Worm (Caenorhabditis elegans) whole organism, L4 larva: ENCODE data around the gene T27D12.6.

Source experiments
- F10B5.3 ChIP-seq: sonication (generic microtip); optimal IDR thresholded peaks from 2 replicates; lab custom pipeline; 2016; ENCODE audit warnings: mild to moderate bottlenecking, missing genetic modification characterization, missing compliant biosample characterization
- F26F4.8 ChIP-seq: fragments of 200-800 bp; sonication (Bioruptor generic); conservative IDR thresholded peaks from 2 replicates; pipeline ENCODE4 v1.3.6; 2022; ENCODE audit warnings: missing genetic modification characterization, missing compliant biosample characterization
- F44E2.7 ChIP-seq: fragments of 200-800 bp; sonication (Bioruptor generic); IDR thresholded peaks from 2 replicates; pipeline ENCODE4 v2.1.2; 2022; ENCODE audit warnings: missing genetic modification characterization, missing compliant biosample characterization
- F49E8.2 ChIP-seq: sonication (generic microtip); optimal IDR thresholded peaks from 2 replicates; lab custom pipeline; 2016; ENCODE audit warnings: missing compliant biosample characterization, mild to moderate bottlenecking, missing genetic modification characterization, borderline replicate concordance
- R02D3.7 ChIP-seq: fragments of 150-350 bp; sonication (generic microtip); optimal IDR thresholded peaks from 3 replicates; lab custom pipeline; 2014; ENCODE audit warnings: missing biosample characterization, missing genetic modification characterization
- T26A8.4 ChIP-seq: fragments of 200-800 bp; sonication (Bioruptor generic); IDR thresholded peaks from 2 replicates; pipeline ENCODE4 v1.3.6; 2022; ENCODE audit warnings: missing genetic modification characterization, missing compliant biosample characterization
- aha-1 ChIP-seq: fragments of 150-350 bp; peaks from one replicate; lab custom pipeline; 2014; ENCODE audit warnings: missing biosample characterization, missing genetic modification characterization
- ama-1 ChIP-seq: fragments of 150-350 bp; optimal IDR thresholded peaks from 2 replicates; lab custom pipeline; 2014; ENCODE audit warnings: inconsistent platforms, mixed read lengths
- ceh-20 ChIP-seq: fragments of 200-800 bp; sonication (Bioruptor generic); IDR thresholded peaks from 2 replicates; pipeline ENCODE4 v1.3.6; 2022; ENCODE audit warnings: missing genetic modification reagents, missing genetic modification characterization, missing compliant biosample characterization
- ceh-32 ChIP-seq: sonication (generic microtip); optimal IDR thresholded peaks from 2 replicates; lab custom pipeline; 2016; ENCODE audit warnings: mild to moderate bottlenecking, missing genetic modification characterization, missing compliant biosample characterization; ENCODE audit not compliant: poor library complexity
- ceh-82 ChIP-seq: sonication (generic microtip); optimal IDR thresholded peaks from 2 replicates; lab custom pipeline; 2017; ENCODE audit warnings: missing biosample characterization, missing genetic modification characterization
- ces-1 ChIP-seq: fragments of 150-350 bp; sonication (generic microtip); optimal IDR thresholded peaks from 4 replicates; lab custom pipeline; 2014; ENCODE audit warnings: missing biosample characterization, missing genetic modification reagents, missing genetic modification characterization
- ctbp-1 ChIP-seq: fragments of 200-800 bp; sonication (Bioruptor generic); IDR thresholded peaks from 2 replicates; pipeline ENCODE4 v1.3.6; 2022; ENCODE audit warnings: missing genetic modification reagents, missing genetic modification characterization, missing compliant biosample characterization
- daf-12 ChIP-seq: fragments of 150-350 bp; optimal IDR thresholded peaks from 2 replicates; lab custom pipeline; 2014; ENCODE audit warnings: missing biosample characterization, missing genetic modification reagents, missing genetic modification characterization
- daf-16 ChIP-seq, 3 experiments: sonication (generic microtip); optimal IDR thresholded peaks; 2 replicates each; lab custom pipeline; 2016 to 2017; ENCODE audit warnings: missing genetic modification characterization in 3 of 3, missing genetic modification reagents in 3 of 3, mild to moderate bottlenecking in 2 of 3, missing compliant biosample characterization in 2 of 3, missing biosample characterization in 1 of 3, moderate library complexity in 1 of 3
- daf-8 ChIP-seq: fragments of 200-800 bp; sonication (Bioruptor generic); IDR thresholded peaks from 2 replicates; pipeline ENCODE4 v1.3.6; 2022; ENCODE audit warnings: missing genetic modification characterization, missing compliant biosample characterization
- dmd-8 ChIP-seq: fragments of 200-800 bp; sonication (Bioruptor generic); IDR thresholded peaks from 2 replicates; pipeline ENCODE4 v1.3.6; 2022; ENCODE audit warnings: missing genetic modification characterization, missing compliant biosample characterization
- dmd-9 ChIP-seq: fragments of 200-800 bp; sonication (Bioruptor generic); IDR thresholded peaks from 2 replicates; pipeline ENCODE4 v1.3.6; 2022; ENCODE audit warnings: missing genetic modification reagents, missing genetic modification characterization, missing compliant biosample characterization
- dpl-1 ChIP-seq: fragments of 150-350 bp; optimal IDR thresholded peaks from 2 replicates; lab custom pipeline; 2014; ENCODE audit warnings: missing biosample characterization, missing genetic modification reagents, missing genetic modification characterization
- egl-27 ChIP-seq: sonication (generic microtip); optimal IDR thresholded peaks from 3 replicates; lab custom pipeline; 2017; ENCODE audit warnings: missing biosample characterization, missing genetic modification reagents, missing genetic modification characterization
- fkh-10 ChIP-seq: fragments of 150-350 bp; optimal IDR thresholded peaks from 2 replicates; lab custom pipeline; 2014; ENCODE audit warnings: missing biosample characterization, missing genetic modification reagents, missing genetic modification characterization
- fos-1 ChIP-seq: fragments of 150-350 bp; optimal IDR thresholded peaks from 2 replicates; lab custom pipeline; 2014; ENCODE audit warnings: missing biosample characterization, missing genetic modification characterization
- hlh-11 ChIP-seq: fragments of 200-800 bp; sonication (Bioruptor generic); optimal IDR thresholded peaks from 2 replicates; lab custom pipeline; 2018; ENCODE audit warnings: mild to moderate bottlenecking, missing genetic modification characterization, missing compliant biosample characterization
- hmg-1.1 ChIP-seq: fragments of 200-800 bp; sonication (Bioruptor generic); IDR thresholded peaks from 2 replicates; pipeline ENCODE4 v1.3.6; 2022; ENCODE audit warnings: missing genetic modification reagents, missing genetic modification characterization, missing compliant biosample characterization
- lin-29 ChIP-seq: fragments of 200-800 bp; sonication (Bioruptor generic); IDR thresholded peaks from 2 replicates; pipeline ENCODE4 v1.3.6; 2022; ENCODE audit warnings: missing genetic modification reagents, missing genetic modification characterization, missing compliant biosample characterization
- lir-3 ChIP-seq: sonication (generic microtip); optimal IDR thresholded peaks from 2 replicates; lab custom pipeline; 2016; ENCODE audit warnings: mild to moderate bottlenecking, missing genetic modification characterization, missing compliant biosample characterization
- lsy-2 ChIP-seq, 2 experiments: fragments of 150-350 bp in 1 of 2; sonication (generic microtip) in 1 of 2; optimal IDR thresholded peaks; 2 replicates each; lab custom pipeline; 2014 to 2017; ENCODE audit warnings: missing biosample characterization in 2 of 2, missing genetic modification characterization in 2 of 2
- madf-5 ChIP-seq, 2 experiments: fragments of 200-800 bp; sonication (Bioruptor generic); IDR thresholded peaks; 2 replicates each; pipeline ENCODE4 v1.3.6; 2022; ENCODE audit warnings: missing compliant biosample characterization in 2 of 2, missing genetic modification characterization in 2 of 2
- mdt-29 ChIP-seq: fragments of 200-800 bp; sonication (Bioruptor generic); IDR thresholded peaks from 2 replicates; pipeline ENCODE4 v1.3.6; 2022; ENCODE audit warnings: missing genetic modification reagents, missing genetic modification characterization, missing compliant biosample characterization
- mep-1 ChIP-seq: fragments of 150-350 bp; sonication (generic microtip); optimal IDR thresholded peaks from 3 replicates; lab custom pipeline; 2014; ENCODE audit warnings: missing biosample characterization, missing genetic modification characterization
- mxl-3 ChIP-seq: fragments of 200-800 bp; sonication (Bioruptor generic); optimal IDR thresholded peaks from 2 replicates; lab custom pipeline; 2018; ENCODE audit warnings: mild to moderate bottlenecking, missing genetic modification characterization, missing compliant biosample characterization
- nhr-10 ChIP-seq: fragments of 150-350 bp; optimal IDR thresholded peaks from 2 replicates; lab custom pipeline; 2014; ENCODE audit warnings: missing biosample characterization, missing genetic modification characterization
- nhr-237 ChIP-seq: sonication (generic microtip); optimal IDR thresholded peaks from 2 replicates; lab custom pipeline; 2017; ENCODE audit warnings: missing biosample characterization, missing genetic modification characterization
- nhr-76 ChIP-seq: fragments of 150-350 bp; optimal IDR thresholded peaks from 2 replicates; lab custom pipeline; 2014; ENCODE audit warnings: missing biosample characterization, missing genetic modification characterization
- nhr-77 ChIP-seq: fragments of 150-350 bp; optimal IDR thresholded peaks from 2 replicates; lab custom pipeline; 2014; ENCODE audit warnings: missing biosample characterization, missing genetic modification characterization
- pqm-1 ChIP-seq: sonication (generic microtip); optimal IDR thresholded peaks from 2 replicates; lab custom pipeline; 2017; ENCODE audit warnings: missing biosample characterization, missing genetic modification characterization
- rbr-2 ChIP-seq: sonication (generic microtip); optimal IDR thresholded peaks from 2 replicates; lab custom pipeline; 2016; ENCODE audit warnings: missing genotype, missing genetic modification characterization, missing compliant biosample characterization
- set-16 ChIP-seq: fragments of 200-800 bp; sonication (Bioruptor generic); IDR thresholded peaks from 2 replicates; pipeline ENCODE4 v1.3.6; 2022; ENCODE audit warnings: missing genetic modification reagents, missing genetic modification characterization, missing compliant biosample characterization
- snpc-1.2 ChIP-seq: fragments of 200-800 bp; sonication (Bioruptor generic); IDR thresholded peaks from 2 replicates; pipeline ENCODE4 v1.3.6; 2022; ENCODE audit warnings: missing genetic modification reagents, missing genetic modification characterization, missing compliant biosample characterization
- snpc-4 ChIP-seq: fragments of 150-350 bp; optimal IDR thresholded peaks from 2 replicates; lab custom pipeline; 2014; ENCODE audit warnings: missing biosample characterization, missing genetic modification characterization
- spr-1 ChIP-seq: sonication (generic microtip); optimal IDR thresholded peaks from 2 replicates; lab custom pipeline; 2016; ENCODE audit warnings: mild to moderate bottlenecking, missing genetic modification characterization, missing compliant biosample characterization
- spr-3 ChIP-seq: fragments of 200-800 bp; sonication (Bioruptor generic); optimal IDR thresholded peaks from 2 replicates; lab custom pipeline; 2018; ENCODE audit warnings: mild to moderate bottlenecking, missing genetic modification characterization, missing compliant biosample characterization
- tag-97 ChIP-seq: fragments of 200-800 bp; sonication (Bioruptor generic); IDR thresholded peaks from 2 replicates; pipeline ENCODE4 v1.3.6; 2022; ENCODE audit warnings: missing genetic modification characterization, missing compliant biosample characterization
- tra-1 ChIP-seq: fragments of 200-800 bp; sonication (Bioruptor generic); IDR thresholded peaks from 2 replicates; pipeline ENCODE4 v1.3.6; 2022; ENCODE audit warnings: missing genetic modification reagents, missing genetic modification characterization, missing compliant biosample characterization
- unc-39 ChIP-seq: sonication (generic microtip); optimal IDR thresholded peaks from 2 replicates; lab custom pipeline; 2017; ENCODE audit warnings: missing biosample characterization, missing genetic modification characterization
- vab-7 ChIP-seq: fragments of 200-800 bp; sonication (Bioruptor generic); IDR thresholded peaks from 2 replicates; pipeline ENCODE4 v1.3.6; 2022; ENCODE audit warnings: missing genetic modification reagents, missing genetic modification characterization, missing compliant biosample characterization
- zfp-3 ChIP-seq: fragments of 200-800 bp; sonication (Bioruptor generic); conservative IDR thresholded peaks from 2 replicates; pipeline ENCODE4 v1.3.6; 2022; ENCODE audit warnings: missing genetic modification reagents, missing genetic modification characterization, missing compliant biosample characterization
- zip-2 ChIP-seq: fragments of 150-350 bp; optimal IDR thresholded peaks from 2 replicates; lab custom pipeline; 2014; ENCODE audit warnings: missing biosample characterization, missing genetic modification characterization
- ztf-11 ChIP-seq: fragments of 150-350 bp; optimal IDR thresholded peaks from 2 replicates; lab custom pipeline; 2014; ENCODE audit warnings: missing biosample characterization, missing genetic modification characterization

Gene T27D12.6

ce11 chrII:11868893-11869292 lies 33.6 kb downstream of the T27D12.6 start:
- TF ChIP-seq set-16 (GFP tag; lab: Robert Waterston, UW) (peak; percentile 78), tra-1 (GFP tag; lab: Robert Waterston, UW) (no peak)
- TF ChIP-seq, all 104 proteins: peak for 1

- peak; percentile 72 for TF ChIP-seq snpc-1.2
- TF ChIP-seq nhr-237 (tag; lab: Kevin White, UChicago), result no peak
- peak in 1 of 2 experiments; percentile 80 for TF ChIP-seq daf-16 (GFP tag; optimal IDR thresholded peaks at IDR 0.05; lab: Kevin White, UChicago)
- TF ChIP-seq daf-16 (tag; optimal IDR thresholded peaks at IDR 0.05; lab: Kevin White, UChicago), result peak; percentile 77
- no peak for TF ChIP-seq ztf-11 (tag; lab: Kevin White, UChicago)
- peak; percentile 3 for TF ChIP-seq mxl-3
- TF ChIP-seq mep-1, result peak; percentile 97
- peak; percentile 83 for TF ChIP-seq dmd-9
- no peak for TF ChIP-seq lin-29 (GFP tag; lab: Robert Waterston, UW)
- peak; percentile 89 for TF ChIP-seq F49E8.2 (tag; lab: Kevin White, UChicago)
- peak; percentile 84 for TF ChIP-seq vab-7
- peak; percentile 78 for TF ChIP-seq ama-1 (lab: Kevin White, UChicago)
- TF ChIP-seq zip-2 (tag; lab: Kevin White, UChicago), result peak; percentile 64
- TF ChIP-seq madf-5 (GFP tag; IDR thresholded peaks at IDR 0.05; lab: Robert Waterston, UW), result no peak
- TF ChIP-seq R02D3.7 (tag; lab: Kevin White, UChicago), result peak; percentile 47
- no peak for TF ChIP-seq fos-1 (tag; lab: Kevin White, UChicago)
- peak; percentile 97 for TF ChIP-seq fkh-10 (GFP tag; lab: Kevin White, UChicago)
- TF ChIP-seq snpc-4 (tag; lab: Kevin White, UChicago), result no peak
- peak; percentile 95 for TF ChIP-seq rbr-2
- TF ChIP-seq daf-8 (GFP tag; lab: Robert Waterston, UW), result no peak
- TF ChIP-seq spr-1 (tag; lab: Kevin White, UChicago), result peak; percentile 83
- TF ChIP-seq spr-3 (GFP tag; lab: Kevin White, UChicago), result peak; percentile 63
- TF ChIP-seq unc-39 (tag; lab: Kevin White, UChicago), result no peak
- peak; percentile 76 for TF ChIP-seq F10B5.3 (tag; lab: Kevin White, UChicago)
- TF ChIP-seq lsy-2 (tag; optimal IDR thresholded peaks at IDR 0.05; lab: Kevin White, UChicago), result peak; percentile 98 to 99
- peak; percentile 99 for TF ChIP-seq dpl-1 (GFP tag; lab: Kevin White, UChicago)
- TF ChIP-seq nhr-76, result no peak
- no peak for TF ChIP-seq ceh-82 (tag; lab: Kevin White, UChicago)
- TF ChIP-seq nhr-10 (tag; lab: Kevin White, UChicago), result no peak
- TF ChIP-seq zfp-3 (GFP tag; lab: Robert Waterston, UW), result peak; percentile 46; the same call in 1 of the 2 replicates
- TF ChIP-seq dmd-8 (GFP tag; lab: Robert Waterston, UW), result no peak
- no peak for TF ChIP-seq pqm-1
- no peak for TF ChIP-seq F26F4.8 (GFP tag; lab: Robert Waterston, UW)
- TF ChIP-seq hlh-11, result peak; percentile 94
- peak; percentile 79; the same call in 1 of the 2 replicates for TF ChIP-seq tra-1 (GFP tag; lab: Robert Waterston, UW)
- TF ChIP-seq T26A8.4, result peak; percentile 89
- TF ChIP-seq lir-3 (tag; lab: Kevin White, UChicago), result peak; percentile 57
- peak; percentile 48; the same call in 1 of the 2 replicates for TF ChIP-seq set-16 (GFP tag; lab: Robert Waterston, UW)
- peak; percentile 87 for TF ChIP-seq ctbp-1 (GFP tag; lab: Robert Waterston, UW)
- TF ChIP-seq F44E2.7 (GFP tag; lab: Robert Waterston, UW), result no peak
- peak; percentile 84 for TF ChIP-seq mdt-29 (GFP tag; lab: Robert Waterston, UW)
- no peak for TF ChIP-seq tag-97 (GFP tag; lab: Robert Waterston, UW)
- peak; percentile 56 for TF ChIP-seq nhr-77 (tag; lab: Kevin White, UChicago)
- peak; percentile 93 for TF ChIP-seq aha-1 (tag; lab: Kevin White, UChicago)
- no peak for TF ChIP-seq egl-27 (tag; lab: Kevin White, UChicago)
- TF ChIP-seq ceh-20, result peak; percentile 92
- no peak for TF ChIP-seq ces-1 (GFP tag; lab: Kevin White, UChicago)
- no peak for TF ChIP-seq daf-12
- TF ChIP-seq hmg-1.1, result peak; percentile 94
- no peak for TF ChIP-seq ceh-32 (tag; lab: Kevin White, UChicago)
Measured at ce11 chrII:11874674-11875198, 39.4 kb downstream of the T27D12.6 start, which contains the start of the genes npp-3 and top-2. Gene npp-3, minus strand, starts transcription at chrII:11874788. Gene top-2, plus strand, starts transcription at chrII:11875148.
